Worm (Caenorhabditis elegans) whole organism, L3 larva: ENCODE results near the gene F14F9.8.

Experiments used
- ama-1 ChIP-seq: fragments of 150-350 bp; optimal IDR thresholded peaks from 2 replicates; lab custom pipeline; 2018
- fos-1 ChIP-seq: fragments of 150-350 bp; optimal IDR thresholded peaks from 2 replicates; lab custom pipeline; 2014; ENCODE audit warnings: missing biosample characterization, missing genetic modification characterization
- lin-39 ChIP-seq: fragments of 150-350 bp; optimal IDR thresholded peaks from 2 replicates; lab custom pipeline; 2018; ENCODE audit warnings: missing biosample characterization, missing genetic modification reagents, missing genetic modification characterization
- snpc-4 ChIP-seq: fragments of 150-350 bp; optimal IDR thresholded peaks from 2 replicates; lab custom pipeline; 2014; ENCODE audit warnings: missing biosample characterization, missing genetic modification characterization
- unc-39 ChIP-seq: sonication (generic microtip); optimal IDR thresholded peaks from 4 replicates; lab custom pipeline; 2017; ENCODE audit warnings: missing biosample characterization, missing genetic modification characterization

ce11 chrV:5113654-5114053, 16.5 kb upstream of the F14F9.8 start, which contains the start of gene C04F5.8:
- no peak for TF ChIP-seq snpc-4
- no peak for TF ChIP-seq ama-1
- TF ChIP-seq lin-39 (tag; lab: Kevin White, UChicago): no peak
- no peak for TF ChIP-seq unc-39 (tag; lab: Kevin White, UChicago)
- no peak for TF ChIP-seq fos-1 (tag; lab: Kevin White, UChicago)
